Worm (Caenorhabditis elegans) whole organism, L1 larva: Measurements from ENCODE around the gene C09G5.14.

Experiments used
- C34B4.2 ChIP-seq: sonication (generic microtip); optimal IDR thresholded peaks from 2 replicates; lab custom pipeline; 2017; ENCODE audit warnings: mild to moderate bottlenecking, missing genetic modification characterization, missing compliant biosample characterization
- hlh-17 ChIP-seq: fragments of 200-800 bp; sonication (Bioruptor generic); optimal IDR thresholded peaks from 2 replicates; lab custom pipeline; 2018; ENCODE audit warnings: missing genetic modification characterization, mild to moderate bottlenecking, missing compliant biosample characterization, moderate library complexity, borderline replicate concordance
- unc-62 ChIP-seq: fragments of 150-350 bp; optimal IDR thresholded peaks from 2 replicates; lab custom pipeline; 2014; ENCODE audit warnings: missing biosample characterization, missing genetic modification reagents, missing genetic modification characterization

DNA sequence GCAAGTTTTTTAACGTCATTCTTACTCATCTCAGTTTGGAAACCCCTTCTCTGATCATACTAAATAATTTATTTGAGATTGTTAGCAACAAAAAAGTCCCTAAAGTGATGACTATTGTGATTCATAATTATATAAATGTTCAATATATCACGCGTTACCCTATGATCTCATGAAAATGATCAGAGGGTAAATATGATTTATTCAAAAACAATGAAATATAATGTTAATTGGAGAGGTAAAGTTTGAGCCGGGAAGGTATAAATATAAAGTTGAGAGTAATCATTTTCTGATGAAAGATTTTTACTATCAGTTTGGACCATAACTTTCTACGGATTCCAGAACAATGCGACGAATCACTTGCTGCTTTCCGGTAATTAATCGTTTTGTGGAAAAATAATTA lies 14.1 kb upstream of the C09G5.14 start, which contains the start of gene C52A11.3:
- TF ChIP-seq C34B4.2 (tag; lab: Kevin White, UChicago) = no peak
- TF ChIP-seq hlh-17 = no peak
- no peak for TF ChIP-seq unc-62 (GFP tag; lab: Kevin White, UChicago)
